Fruit fly (Drosophila melanogaster) whole organism, wandering third instar larva: ENCODE data around the gene CG43938.

Source experiments
- Abd-B ChIP-seq: fragments of >200 bp; optimal IDR thresholded peaks from 2 replicates; lab custom pipeline; 2017; ENCODE audit warnings: missing biosample characterization, missing genetic modification characterization
- CG32264 ChIP-seq: fragments of 200-800 bp; sonication (Bioruptor generic); optimal IDR thresholded peaks from 2 replicates; lab custom pipeline; 2016; ENCODE audit warnings: missing biosample characterization, missing genetic modification characterization
- CG9705 ChIP-seq: fragments of 200-800 bp; sonication (Bioruptor generic); optimal IDR thresholded peaks from 2 replicates; lab custom pipeline; 2018; ENCODE audit warnings: missing biosample characterization, mild to moderate bottlenecking, missing genetic modification characterization
- CrebA ChIP-seq: fragments of 200-800 bp; sonication (Bioruptor generic); optimal IDR thresholded peaks from 2 replicates; lab custom pipeline; 2016; ENCODE audit warnings: missing biosample characterization, mild to moderate bottlenecking, missing genetic modification characterization, borderline replicate concordance
- Dfd ChIP-seq: fragments of >200 bp; optimal IDR thresholded peaks from 2 replicates; lab custom pipeline; 2017; ENCODE audit warnings: missing biosample characterization, missing genetic modification characterization
- Dif ChIP-seq: fragments of 200-275, 200-300 bp; sonication (Bioruptor generic); optimal IDR thresholded peaks from 2 replicates; lab custom pipeline; 2018; ENCODE audit warnings: missing biosample characterization, missing genetic modification characterization; ENCODE audit not compliant: partially characterized antibody
- GATAd ChIP-seq: sonication (Bioruptor generic); optimal IDR thresholded peaks from 2 replicates; lab custom pipeline; 2016; ENCODE audit warnings: missing biosample characterization, missing genetic modification characterization
- HLH106 ChIP-seq: fragments of 200-800 bp; optimal IDR thresholded peaks from 3 replicates; lab custom pipeline; 2019; ENCODE audit warnings: missing biosample characterization, mild to moderate bottlenecking, missing genetic modification characterization, moderate library complexity
- Hnf4 ChIP-seq: fragments of 200-800 bp; sonication (Bioruptor generic); optimal IDR thresholded peaks from 2 replicates; lab custom pipeline; 2016; ENCODE audit warnings: missing biosample characterization, mild to moderate bottlenecking, missing genetic modification characterization
- Hr78 ChIP-seq: fragments of >200 bp; optimal IDR thresholded peaks from 2 replicates; lab custom pipeline; 2017; ENCODE audit warnings: missing biosample characterization, missing genetic modification characterization
- Hr83 ChIP-seq: fragments of 200-300 bp; sonication (Bioruptor generic); optimal IDR thresholded peaks from 2 replicates; lab custom pipeline; 2016; ENCODE audit warnings: missing biosample characterization, mild to moderate bottlenecking, missing genetic modification characterization, moderate library complexity; ENCODE audit not compliant: poor library complexity, severe bottlenecking
- Jra ChIP-seq: sonication (Bioruptor generic); optimal IDR thresholded peaks from 2 replicates; lab custom pipeline; 2016; ENCODE audit warnings: missing biosample characterization, missing genetic modification characterization
- Myc ChIP-seq: fragments of >200 bp; optimal IDR thresholded peaks from 2 replicates; lab custom pipeline; 2017
- N ChIP-seq: fragments of >200 bp; optimal IDR thresholded peaks from 2 replicates; lab custom pipeline; 2018; ENCODE audit warnings: missing biosample characterization, missing external identifiers, missing genetic modification characterization
- OdsH ChIP-seq: fragments of 200-800 bp; sonication (Bioruptor generic); optimal IDR thresholded peaks from 2 replicates; lab custom pipeline; 2016; ENCODE audit warnings: missing biosample characterization, mild to moderate bottlenecking, missing genetic modification characterization
- Rel ChIP-seq, 2 experiments: fragments of 200-800 bp; sonication (Bioruptor generic) in 1 of 2; optimal IDR thresholded peaks; 2 replicates in 1 of 2; 3 replicates in 1 of 2; lab custom pipeline; 2016 to 2019; ENCODE audit warnings: mild to moderate bottlenecking in 2 of 2, missing biosample characterization in 2 of 2, missing genetic modification characterization in 2 of 2, moderate library complexity in 1 of 2
- Sp1 ChIP-seq: fragments of 200-800 bp; sonication (Bioruptor generic); optimal IDR thresholded peaks from 3 replicates; lab custom pipeline; 2019; ENCODE audit warnings: missing biosample characterization, mild to moderate bottlenecking, missing genetic modification characterization, moderate library complexity
- Vsx2 ChIP-seq: fragments of 200-300, 225-300 bp; sonication (Bioruptor generic); optimal IDR thresholded peaks from 2 replicates; lab custom pipeline; 2018; ENCODE audit warnings: missing biosample characterization, missing genetic modification characterization; ENCODE audit not compliant: partially characterized antibody
- br ChIP-seq: fragments of 200-800 bp; sonication (Bioruptor generic); optimal IDR thresholded peaks from 2 replicates; lab custom pipeline; 2016; ENCODE audit warnings: missing biosample characterization, missing genetic modification characterization
- brk ChIP-seq: fragments of 200-800 bp; sonication (Bioruptor generic); optimal IDR thresholded peaks from 2 replicates; lab custom pipeline; 2016; ENCODE audit warnings: missing biosample characterization, mild to moderate bottlenecking, missing genetic modification characterization
- dl ChIP-seq, 2 experiments: fragments of 175-275, 200-275 bp in 1 of 2; fragments of 200-275 bp in 1 of 2; sonication (Bioruptor generic); optimal IDR thresholded peaks; lab custom pipeline; 2018; ENCODE audit warnings: mild to moderate bottlenecking in 2 of 2, missing biosample characterization in 2 of 2, missing genetic modification characterization in 2 of 2, moderate library complexity in 2 of 2; ENCODE audit not compliant: partially characterized antibody in 2 of 2, insufficient read depth in 1 of 2
- dmrt93B ChIP-seq: fragments of 200-800 bp; sonication (Bioruptor generic); optimal IDR thresholded peaks from 2 replicates; lab custom pipeline; 2018; ENCODE audit warnings: missing biosample characterization, mild to moderate bottlenecking, missing genetic modification characterization
- dsf ChIP-seq: sonication (Bioruptor generic); optimal IDR thresholded peaks from 2 replicates; lab custom pipeline; 2016; ENCODE audit warnings: missing biosample characterization, missing genetic modification characterization, borderline replicate concordance
- ey ChIP-seq: fragments of 200-800 bp; sonication (Bioruptor generic); optimal IDR thresholded peaks from 2 replicates; lab custom pipeline; 2016; ENCODE audit warnings: missing biosample characterization, missing genetic modification characterization
- fru ChIP-seq: fragments of 200-800 bp; sonication (Bioruptor generic); optimal IDR thresholded peaks from 3 replicates; lab custom pipeline; 2016; ENCODE audit warnings: missing biosample characterization, mild to moderate bottlenecking, missing genetic modification characterization
- h ChIP-seq: fragments of 200-800 bp; sonication (Bioruptor generic); optimal IDR thresholded peaks from 3 replicates; lab custom pipeline; 2016; ENCODE audit warnings: missing biosample characterization, mild to moderate bottlenecking, missing genetic modification characterization
- jim ChIP-seq: fragments of 175-275, 200-325 bp; sonication (Bioruptor generic); optimal IDR thresholded peaks from 2 replicates; lab custom pipeline; 2016; ENCODE audit warnings: missing biosample characterization, mild to moderate bottlenecking, missing genetic modification characterization
- lola ChIP-seq: fragments of >200 bp; optimal IDR thresholded peaks from 2 replicates; lab custom pipeline; 2017; ENCODE audit warnings: missing biosample characterization, missing genetic modification characterization
- psq ChIP-seq: fragments of 200-800 bp; sonication (Bioruptor generic); optimal IDR thresholded peaks from 3 replicates; lab custom pipeline; 2017; ENCODE audit warnings: missing biosample characterization, mild to moderate bottlenecking, missing genetic modification characterization, moderate library complexity
- rgr ChIP-seq: fragments of 200-800 bp; sonication (Bioruptor generic); optimal IDR thresholded peaks from 3 replicates; lab custom pipeline; 2016; ENCODE audit warnings: missing biosample characterization, mild to moderate bottlenecking, missing genetic modification characterization
- sage ChIP-seq: fragments of 200-800 bp; sonication (Bioruptor generic); optimal IDR thresholded peaks from 2 replicates; lab custom pipeline; 2016; ENCODE audit warnings: missing biosample characterization, mild to moderate bottlenecking, missing genetic modification characterization
- sv ChIP-seq: fragments of 200-800 bp; sonication (Bioruptor generic); optimal IDR thresholded peaks from 3 replicates; lab custom pipeline; 2016; ENCODE audit warnings: missing biosample characterization, missing genetic modification characterization
- tai ChIP-seq: sonication (Bioruptor generic); optimal IDR thresholded peaks from 2 replicates; lab custom pipeline; 2016; ENCODE audit warnings: missing biosample characterization, missing genetic modification characterization
- usp ChIP-seq: fragments of >200 bp; optimal IDR thresholded peaks from 2 replicates; lab custom pipeline; 2017; ENCODE audit warnings: missing biosample characterization, missing genetic modification characterization
- woc ChIP-seq: sonication (Bioruptor generic); optimal IDR thresholded peaks from 2 replicates; lab custom pipeline; 2016; ENCODE audit warnings: missing biosample characterization, mild to moderate bottlenecking, missing genetic modification characterization

Gene CG43938

DNA sequence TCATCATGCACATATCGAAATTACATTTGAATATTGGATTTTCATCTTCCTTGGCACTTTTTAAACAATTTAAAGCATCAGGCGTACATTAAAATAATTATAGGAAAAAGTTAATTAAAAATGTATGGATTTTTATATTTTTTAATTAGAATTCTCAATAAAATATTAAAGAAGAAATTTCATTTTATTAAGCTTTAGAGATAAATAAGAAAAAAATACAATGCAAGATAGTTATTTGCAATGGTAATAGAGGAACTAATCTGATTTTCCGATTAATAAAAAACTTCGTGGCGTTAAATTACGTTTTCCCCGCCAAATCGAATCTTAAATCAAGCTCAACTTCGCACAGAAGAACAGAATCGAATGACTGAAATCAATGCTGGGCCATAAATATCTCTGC lies at the start of gene CG43938:
Gene CG43938, plus strand, starts transcription at position 301 of the 400 bp plus-strand sequence.
- TF ChIP-seq CrebA (GFP tag; lab: Kevin White, UChicago) (no peak), OdsH (GFP tag; lab: Kevin White, UChicago) (no peak), HLH106 (no peak), Hr78 (GFP tag; lab: Kevin White, UChicago) (no peak), h (GFP tag; lab: Kevin White, UChicago) (no peak), GATAd (no peak), fru (GFP tag; lab: Kevin White, UChicago) (no peak), Rel (GFP tag; optimal IDR thresholded peaks at IDR 0.05; lab: Kevin White, UChicago) (no peak), Rel (tag; optimal IDR thresholded peaks at IDR 0.05; lab: Kevin White, UChicago) (no peak), N (GFP tag; lab: Kevin White, UChicago) (no peak), tai (GFP tag; lab: Kevin White, UChicago) (no peak), br (GFP tag; lab: Kevin White, UChicago) (no peak), dl (GFP tag; optimal IDR thresholded peaks at IDR 0.05; lab: Kevin White, UChicago; ENCODE audit: insufficient read depth in 1 of 2, partially characterized antibody in 2 of 2) (no peak), dmrt93B (GFP tag; lab: Kevin White, UChicago) (no peak)

DNA sequence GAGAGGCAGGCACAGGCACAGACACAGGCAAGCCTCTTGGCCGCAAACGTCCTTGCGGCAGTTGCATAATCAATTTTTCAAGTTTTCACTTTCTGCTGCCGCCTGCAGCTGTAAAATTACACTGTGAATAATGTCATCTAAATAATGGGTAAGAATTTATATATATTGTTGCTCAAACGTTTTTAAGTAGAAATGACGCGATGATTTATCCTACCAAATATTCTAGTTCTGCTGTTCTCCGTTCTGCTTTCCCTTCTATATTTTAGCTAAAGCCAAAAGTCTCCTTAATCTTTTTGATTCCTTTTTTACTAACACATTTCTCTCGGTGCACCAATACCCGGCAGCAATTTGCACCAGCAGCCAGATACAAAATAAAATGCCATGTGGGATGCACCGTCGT lies 41.0 kb upstream of the CG43938 start:
- TF ChIP-seq fru (GFP tag; lab: Kevin White, UChicago): peak; percentile 18
- no peak for TF ChIP-seq brk (GFP tag; lab: Kevin White, UChicago)

DNA sequence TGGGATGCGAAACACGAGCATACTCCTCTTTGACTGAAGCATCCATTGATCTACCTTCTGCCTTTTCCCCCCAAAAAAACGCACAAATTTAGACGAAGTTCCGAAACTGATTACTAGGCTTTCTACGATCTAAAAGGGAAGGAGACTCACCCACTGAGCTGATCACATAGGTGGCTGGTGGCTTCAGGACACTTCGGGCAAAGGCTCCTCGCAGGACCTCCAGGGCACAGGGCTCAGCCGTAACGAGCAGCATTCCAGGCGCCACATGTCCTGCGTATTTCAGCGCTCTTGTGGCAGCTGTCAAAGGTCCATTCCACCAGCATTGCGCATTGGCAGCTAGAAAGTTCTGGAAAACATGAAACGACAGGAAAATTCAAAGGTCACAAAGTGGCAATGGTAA lies 32.6 kb upstream of the CG43938 start, which contains the start of gene CG33285:
Gene CG33285, minus strand, starts transcription at position 101 of the 400 bp plus-strand sequence.
- no peak for TF ChIP-seq h (GFP tag; lab: Kevin White, UChicago)

DNA sequence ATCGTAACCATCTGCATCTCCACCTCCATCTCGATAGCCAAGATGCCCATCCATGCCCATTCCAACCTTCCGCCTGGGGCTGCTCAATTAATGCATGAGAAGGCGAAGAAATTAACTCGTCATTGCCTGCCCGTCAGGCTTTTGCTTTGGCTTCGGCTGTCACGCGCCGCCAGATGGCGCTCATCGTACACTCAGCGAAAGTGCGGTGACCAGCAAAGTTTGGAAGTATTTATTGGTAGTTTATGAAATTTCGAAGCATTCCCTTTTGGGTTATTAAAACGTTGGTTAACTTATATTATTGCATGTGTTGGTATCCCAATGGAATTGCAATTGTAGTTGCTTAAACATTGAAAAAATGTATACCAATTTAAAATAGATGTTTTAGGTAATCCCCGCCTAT lies 31.2 kb upstream of the CG43938 start:
- TF ChIP-seq Hr83 (GFP tag; lab: Kevin White, UChicago): no peak
- TF ChIP-seq, all 38 proteins: peak for 0

DNA sequence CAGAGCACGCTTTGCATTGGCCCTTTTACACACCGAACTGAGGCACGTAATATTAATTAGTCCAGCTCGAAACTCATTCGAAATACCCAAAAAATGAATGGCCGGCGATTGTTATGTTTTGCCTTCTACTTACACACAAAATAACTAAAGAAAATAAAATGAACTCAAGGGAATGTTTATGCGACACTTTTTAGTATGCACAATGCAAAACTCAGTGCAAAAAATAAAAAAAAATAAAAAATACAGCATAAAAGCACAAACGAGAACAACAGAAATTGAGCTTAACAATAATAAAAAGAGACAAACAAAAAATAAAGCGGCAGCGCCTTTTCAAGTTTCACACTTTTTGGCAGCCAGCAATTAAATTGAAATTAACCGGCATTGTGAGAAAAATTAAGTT lies 24.1 kb upstream of the CG43938 start:
- TF ChIP-seq CrebA (GFP tag; lab: Kevin White, UChicago): no peak
- TF ChIP-seq psq: no peak
- TF ChIP-seq OdsH (GFP tag; lab: Kevin White, UChicago): no peak
- TF ChIP-seq br (GFP tag; lab: Kevin White, UChicago): no peak
- no peak for TF ChIP-seq dl (GFP tag; optimal IDR thresholded peaks at IDR 0.05; lab: Kevin White, UChicago; ENCODE audit: insufficient read depth in 1 of 2, partially characterized antibody in 2 of 2)
- no peak for TF ChIP-seq h (GFP tag; lab: Kevin White, UChicago)
- TF ChIP-seq GATAd: no peak
- no peak for TF ChIP-seq Hr83 (GFP tag; lab: Kevin White, UChicago)
- no peak for TF ChIP-seq Abd-B (GFP tag; lab: Kevin White, UChicago)
- TF ChIP-seq Dif (GFP tag; lab: Kevin White, UChicago): no peak
- no peak for TF ChIP-seq sv
- no peak for TF ChIP-seq sage (GFP tag; lab: Kevin White, UChicago)
- TF ChIP-seq woc: no peak
- no peak for TF ChIP-seq ey
- no peak for TF ChIP-seq Jra (GFP tag; lab: Kevin White, UChicago)
- TF ChIP-seq jim (GFP tag; lab: Kevin White, UChicago): no peak

DNA sequence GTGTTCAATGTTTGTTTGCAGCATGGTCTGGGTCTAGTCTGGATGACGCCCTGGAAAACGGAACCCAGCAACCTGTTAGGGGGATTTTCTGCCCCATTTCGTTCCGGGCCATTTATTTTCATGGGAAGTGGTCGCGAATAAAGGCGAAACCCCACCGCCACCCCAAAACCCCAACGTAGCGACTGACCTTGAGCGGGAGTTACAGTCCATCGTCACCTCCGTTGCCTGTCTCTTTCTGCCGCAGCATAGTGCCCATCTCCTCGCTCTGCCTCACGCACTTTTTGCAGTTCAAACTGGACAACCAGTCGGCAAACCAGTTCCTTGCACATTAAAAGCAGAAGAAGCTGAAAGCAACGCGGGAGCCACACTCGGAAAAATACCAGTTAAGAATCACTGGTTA lies 22.9 kb upstream of the CG43938 start:
- TF ChIP-seq Hnf4 (GFP tag; lab: Kevin White, UChicago): no peak
- TF ChIP-seq rgr (GFP tag; lab: Kevin White, UChicago): no peak
- TF ChIP-seq HLH106: no peak
- TF ChIP-seq sv: no peak
- TF ChIP-seq N (GFP tag; lab: Kevin White, UChicago): no peak
- TF ChIP-seq CG32264 (GFP tag; lab: Kevin White, UChicago): no peak
- no peak for TF ChIP-seq Sp1
- no peak for TF ChIP-seq sage (GFP tag; lab: Kevin White, UChicago)
- no peak for TF ChIP-seq CG9705 (GFP tag; lab: Kevin White, UChicago)
- no peak for TF ChIP-seq Rel (GFP tag; optimal IDR thresholded peaks at IDR 0.05; lab: Kevin White, UChicago)
- TF ChIP-seq Rel (tag; optimal IDR thresholded peaks at IDR 0.05; lab: Kevin White, UChicago): peak; percentile 35
- TF ChIP-seq Myc (lab: Kevin White, UChicago): no peak
- TF ChIP-seq fru (GFP tag; lab: Kevin White, UChicago): no peak
- no peak for TF ChIP-seq dmrt93B (GFP tag; lab: Kevin White, UChicago)
- TF ChIP-seq woc: no peak
- no peak for TF ChIP-seq Hr78 (GFP tag; lab: Kevin White, UChicago)
- no peak for TF ChIP-seq Jra (GFP tag; lab: Kevin White, UChicago)
- TF ChIP-seq tai (GFP tag; lab: Kevin White, UChicago): no peak
- TF ChIP-seq Dif (GFP tag; lab: Kevin White, UChicago): peak; percentile 36
- TF ChIP-seq lola (GFP tag; lab: Kevin White, UChicago): no peak
- no peak for TF ChIP-seq brk (GFP tag; lab: Kevin White, UChicago)
- TF ChIP-seq psq: no peak
- no peak for TF ChIP-seq ey
- TF ChIP-seq Hr83 (GFP tag; lab: Kevin White, UChicago): peak; percentile 35
- TF ChIP-seq usp: no peak
- TF ChIP-seq Dfd (GFP tag; lab: Kevin White, UChicago): no peak
- no peak for TF ChIP-seq h (GFP tag; lab: Kevin White, UChicago)
- no peak for TF ChIP-seq CrebA (GFP tag; lab: Kevin White, UChicago)
- peak; percentile 4 for TF ChIP-seq Vsx2
- no peak for TF ChIP-seq dsf (GFP tag; lab: Kevin White, UChicago)
- TF ChIP-seq GATAd: no peak
